Fruit fly (Drosophila melanogaster): ENCODE results near the gene Taf10b.

Gene Taf10b

DNA sequence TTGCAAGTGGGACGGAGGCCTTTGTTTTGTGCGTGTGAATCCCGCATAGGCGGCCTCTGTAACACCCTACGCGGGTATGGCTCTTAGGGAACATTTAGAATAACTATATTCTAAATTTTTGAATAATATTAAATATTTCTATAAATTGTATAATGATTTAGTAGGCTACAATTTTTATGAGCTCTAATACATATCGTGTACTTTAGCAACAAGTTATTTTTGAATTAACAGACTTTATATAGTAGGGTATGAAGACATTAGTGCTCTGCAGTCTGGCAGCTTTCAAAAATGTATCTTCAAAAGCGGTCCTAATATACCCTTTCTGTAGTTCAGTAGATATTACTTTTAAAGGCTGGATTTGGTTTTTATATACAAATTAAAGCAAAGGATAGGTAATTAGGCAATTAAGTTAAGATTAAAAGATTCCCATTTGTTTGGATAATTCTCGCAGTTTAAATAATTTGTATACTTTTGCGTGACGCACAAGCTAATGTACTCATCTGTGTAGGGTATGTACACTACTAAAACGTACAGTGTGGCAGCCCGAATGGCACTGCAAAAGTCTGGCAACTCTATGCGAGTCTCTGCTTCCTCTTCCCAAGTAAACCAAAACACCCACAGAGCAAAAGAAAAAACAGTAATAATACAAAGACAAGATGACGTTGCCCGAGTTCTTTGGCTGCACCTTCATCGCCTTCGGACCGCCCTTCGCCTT is 1.8 kb downstream of the Taf10b start, which contains the start of the genes Snx21 and aph-1 (continued):
- no peak for TF ChIP-seq CG2129 (GFP tag; IDR thresholded peaks at IDR 0.05; ENCODE audit: partially characterized antibody)
- peak; percentile 84 for TF ChIP-seq CG6813 (GFP tag; optimal IDR thresholded peaks at IDR 0.05)
- TF ChIP-seq sd (tag; optimal IDR thresholded peaks at IDR 0.05) = peak; percentile 77
- peak in 1 of 2 experiments; percentile 54 for TF ChIP-seq crp (GFP tag; optimal IDR thresholded peaks at IDR 0.05)
- TF ChIP-seq CG12391 (tag; optimal IDR thresholded peaks at IDR 0.05) = peak; percentile 94
- no peak for TF ChIP-seq Tbp (GFP tag; optimal IDR thresholded peaks at IDR 0.05)
- TF ChIP-seq salm (tag; optimal IDR thresholded peaks at IDR 0.05) = peak; percentile 80
- TF ChIP-seq hkb (optimal IDR thresholded peaks at IDR 0.05) = peak; percentile 40
- TF ChIP-seq hkb (GFP tag; IDR thresholded peaks at IDR 0.05) = peak; percentile 91
- no peak for TF ChIP-seq tna (GFP tag; IDR thresholded peaks at IDR 0.05; ENCODE audit: partially characterized antibody)
- TF ChIP-seq CG17186 (GFP tag; optimal IDR thresholded peaks at IDR 0.05) = peak; percentile 54
- TF ChIP-seq CG8765 (GFP tag; IDR thresholded peaks at IDR 0.05) = peak; percentile 75
- TF ChIP-seq insv (GFP tag; optimal IDR thresholded peaks at IDR 0.05) = peak in 1 of 2 experiments; percentile 68
- TF ChIP-seq Taf1 (GFP tag; IDR thresholded peaks at IDR 0.05) = peak; percentile 74
- no peak for TF ChIP-seq pan (optimal IDR thresholded peaks at IDR 0.05)
- TF ChIP-seq pan (GFP tag; optimal IDR thresholded peaks at IDR 0.05 in 1 of 2, IDR thresholded peaks at IDR 0.05 in 1 of 2) = peak in 1 of 2 experiments; percentile 88
- TF ChIP-seq lbe (GFP tag; optimal IDR thresholded peaks at IDR 0.05) = peak; percentile 88
- no peak for TF ChIP-seq lov (optimal IDR thresholded peaks at IDR 0.05)
- 0 out of 3 replicates have a peak, but pooled peaks have one; percentile 56 for TF ChIP-seq lov (GFP tag; IDR thresholded peaks at IDR 0.05)
- TF ChIP-seq twi (tag; optimal IDR thresholded peaks at IDR 0.05) = peak; percentile 86
- peak; percentile 26 for TF ChIP-seq CG12744 (GFP tag; optimal IDR thresholded peaks at IDR 0.05)
- peak; percentile 92 for TF ChIP-seq CG9727 (GFP tag; optimal IDR thresholded peaks at IDR 0.05)
- peak; percentile 32 for TF ChIP-seq gcm2 (GFP tag; optimal IDR thresholded peaks at IDR 0.05)
- peak; percentile 74 for TF ChIP-seq ara (GFP tag; IDR thresholded peaks at IDR 0.05)
- TF ChIP-seq usp (GFP tag; optimal IDR thresholded peaks at IDR 0.05) = no peak
- TF ChIP-seq cato (GFP tag; optimal IDR thresholded peaks at IDR 0.05; ENCODE audit: borderline replicate concordance) = peak; percentile 90
- TF ChIP-seq CG4820 (GFP tag; optimal IDR thresholded peaks at IDR 0.05) = peak; percentile 87
- TF ChIP-seq Ravus (GFP tag; IDR thresholded peaks at IDR 0.05) = peak; percentile 65
- TF ChIP-seq jigr1 (GFP tag; IDR thresholded peaks at IDR 0.05) = peak; percentile 77; the same call in 2 of the 3 replicates
- TF ChIP-seq CG6689 (GFP tag; IDR thresholded peaks at IDR 0.05) = peak; percentile 91
- TF ChIP-seq Deaf1 (tag; optimal IDR thresholded peaks at IDR 0.05) = peak; percentile 75
- TF ChIP-seq CG12659 (GFP tag; optimal IDR thresholded peaks at IDR 0.05) = peak; percentile 95
- peak; percentile 79 for TF ChIP-seq Bteb2 (GFP tag; optimal IDR thresholded peaks at IDR 0.05)
- TF ChIP-seq Awh (GFP tag; IDR thresholded peaks at IDR 0.05) = peak; percentile 75
- peak; percentile 38 for TF ChIP-seq Sry-β (GFP tag; optimal IDR thresholded peaks at IDR 0.05)
- TF ChIP-seq ken (GFP tag; IDR thresholded peaks at IDR 0.05) = peak; percentile 79
- no peak for TF ChIP-seq CkIIα-i1 (GFP tag; IDR thresholded peaks at IDR 0.05)
- peak; percentile 81 for TF ChIP-seq CG1647 (GFP tag; optimal IDR thresholded peaks at IDR 0.05)
- TF ChIP-seq CG11398 (GFP tag; optimal IDR thresholded peaks at IDR 0.05) = peak; percentile 73
- peak; percentile 95 for TF ChIP-seq lab (GFP tag; optimal IDR thresholded peaks at IDR 0.05)
- peak; percentile 82 for TF ChIP-seq CG9876 (GFP tag; optimal IDR thresholded peaks at IDR 0.05)
- no peak for TF ChIP-seq bigmax (GFP tag; optimal IDR thresholded peaks at IDR 0.05)
- no peak for TF ChIP-seq pita (GFP tag; optimal IDR thresholded peaks at IDR 0.05)
- TF ChIP-seq slp2 (GFP tag; optimal IDR thresholded peaks at IDR 0.05) = peak; percentile 78
- TF ChIP-seq chif (GFP tag; optimal IDR thresholded peaks at IDR 0.05) = peak; percentile 76 to 91
- TF ChIP-seq esg (GFP tag; conservative IDR thresholded peaks at IDR 0.05) = peak; percentile 85
- peak; percentile 70 for TF ChIP-seq CG2116 (GFP tag; optimal IDR thresholded peaks at IDR 0.05)
- TF ChIP-seq btn (GFP tag; optimal IDR thresholded peaks at IDR 0.05) = peak; percentile 60
- peak; percentile 59; the same call in 1 of the 2 replicates for TF ChIP-seq cas (GFP tag; IDR thresholded peaks at IDR 0.05)
- TF ChIP-seq CG18619 (GFP tag; optimal IDR thresholded peaks at IDR 0.05) = peak; percentile 92

Data from whole organism, embryonic.